Worm (Caenorhabditis elegans) whole organism, L2 larva: ENCODE results near the gene B0303.14.

ENCODE experiments used
- R02D3.7 ChIP-seq: fragments of 150-350 bp; optimal IDR thresholded peaks from 2 replicates; lab custom pipeline; 2014; ENCODE audit warnings: missing biosample characterization, missing genetic modification characterization
- aly-2 ChIP-seq: fragments of 150-350 bp; optimal IDR thresholded peaks from 2 replicates; lab custom pipeline; 2014; ENCODE audit warnings: missing biosample characterization, missing genetic modification characterization
- ama-1 ChIP-seq: fragments of 150-350 bp; optimal IDR thresholded peaks from 2 replicates; lab custom pipeline; 2018; ENCODE audit warnings: inconsistent platforms
- dmd-4 ChIP-seq: sonication (generic microtip); optimal IDR thresholded peaks from 2 replicates; lab custom pipeline; 2017; ENCODE audit warnings: missing biosample characterization, missing genetic modification characterization
- egl-27 ChIP-seq: sonication (generic microtip); optimal IDR thresholded peaks from 3 replicates; lab custom pipeline; 2017; ENCODE audit warnings: missing biosample characterization, missing genetic modification reagents, missing genetic modification characterization
- fos-1 ChIP-seq: fragments of 150-350 bp; optimal IDR thresholded peaks from 2 replicates; lab custom pipeline; 2014; ENCODE audit warnings: missing biosample characterization, missing genetic modification characterization
- lin-11 ChIP-seq: fragments of 150-350 bp; sonication (generic microtip); optimal IDR thresholded peaks from 2 replicates; lab custom pipeline; 2014; ENCODE audit warnings: missing biosample characterization, missing genetic modification characterization, inconsistent platforms, mixed read lengths
- lin-13 ChIP-seq: fragments of 150-350 bp; optimal IDR thresholded peaks from 2 replicates; lab custom pipeline; 2014; ENCODE audit warnings: missing biosample characterization, missing genetic modification reagents, missing genetic modification characterization
- lin-39 ChIP-seq: fragments of 150-350 bp; optimal IDR thresholded peaks from 2 replicates; lab custom pipeline; 2014; ENCODE audit warnings: missing biosample characterization, missing genetic modification reagents, missing genetic modification characterization
- snpc-4 ChIP-seq: fragments of 150-350 bp; optimal IDR thresholded peaks from 2 replicates; lab custom pipeline; 2014; ENCODE audit warnings: missing biosample characterization, missing genetic modification characterization
- unc-62 ChIP-seq: fragments of 150-350 bp; optimal IDR thresholded peaks from 2 replicates; lab custom pipeline; 2014; ENCODE audit warnings: missing biosample characterization, missing genetic modification reagents, missing genetic modification characterization
- ztf-11 ChIP-seq: sonication (generic microtip); optimal IDR thresholded peaks from 2 replicates; lab custom pipeline; 2017; ENCODE audit warnings: missing biosample characterization, missing genetic modification characterization

DNA sequence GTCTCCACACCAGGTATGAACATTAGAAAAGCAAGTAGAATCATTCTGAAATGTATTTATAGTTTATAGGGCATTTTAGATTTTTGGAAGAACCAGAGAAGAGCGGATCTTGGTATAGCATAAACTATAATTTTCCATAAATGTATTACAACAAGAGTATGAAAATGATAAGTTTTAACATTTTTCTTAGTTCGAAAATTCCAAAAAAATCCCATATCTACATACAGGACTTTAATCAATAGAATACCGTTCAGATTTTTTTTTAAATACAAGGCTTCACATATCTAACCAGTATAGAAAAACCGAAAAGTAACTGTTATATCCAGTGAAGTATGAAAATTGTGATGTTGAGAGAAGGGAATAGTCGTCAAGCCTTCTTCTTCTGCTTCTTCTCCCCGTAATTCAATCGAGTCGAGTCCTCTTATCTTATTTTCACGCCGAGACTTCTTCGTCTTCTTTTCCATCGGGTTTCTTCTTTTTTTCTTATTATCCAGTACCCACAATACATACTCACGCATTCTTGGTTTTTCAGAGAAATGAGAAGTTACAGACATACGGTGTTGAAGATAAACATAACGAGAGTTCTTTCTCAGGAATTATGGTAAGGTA lies 27.9 kb upstream of the B0303.14 start, which contains the start of gene ZK370.6:
- TF ChIP-seq ztf-11 (no peak), lin-11 (tag; lab: Kevin White, UChicago) (no peak), dmd-4 (tag; lab: Kevin White, UChicago) (no peak), aly-2 (tag; lab: Kevin White, UChicago) (no peak), lin-39 (tag; lab: Kevin White, UChicago) (no peak), R02D3.7 (tag; lab: Kevin White, UChicago) (no peak), snpc-4 (tag; lab: Kevin White, UChicago) (no peak), unc-62 (GFP tag; lab: Kevin White, UChicago) (no peak), ama-1 (lab: Kevin White, UChicago) (no peak), fos-1 (no peak), egl-27 (no peak), lin-13 (no peak)
